Worm (Caenorhabditis elegans) whole organism, dauer: ENCODE results near the gene W03F9.4.

Experiments used
- unc-62 ChIP-seq: sonication (generic microtip); optimal IDR thresholded peaks from 2 replicates; lab custom pipeline; 2017; ENCODE audit warnings: missing biosample characterization, missing genetic modification reagents, missing genetic modification characterization

W03F9.4 gene

DNA sequence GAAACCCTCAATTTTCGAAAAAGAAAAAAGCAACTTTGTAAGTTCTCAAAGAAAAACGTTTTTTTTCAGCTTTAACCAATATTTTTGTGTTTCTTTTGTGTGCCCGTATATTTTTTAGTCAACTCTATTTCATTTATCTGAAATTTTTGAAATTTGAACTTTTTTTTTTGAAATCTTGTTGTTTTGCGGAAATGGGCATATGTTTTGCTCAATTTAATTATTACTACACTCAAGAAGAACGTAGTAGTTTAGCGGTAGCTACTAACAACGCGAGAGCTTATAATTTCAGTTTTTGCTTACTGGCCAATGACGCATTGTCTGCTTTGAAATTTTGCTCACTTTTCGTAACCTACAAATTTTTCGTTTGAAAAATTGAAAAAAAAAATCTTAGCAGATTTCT lies 6.4 kb downstream of the W03F9.4 start, which contains the start of gene srh-82:
srh-82 (plus strand) TSS at position 301 of the 400 bp plus-strand sequence.
- no peak for TF ChIP-seq unc-62 (GFP tag; lab: Kevin White, UChicago)

DNA sequence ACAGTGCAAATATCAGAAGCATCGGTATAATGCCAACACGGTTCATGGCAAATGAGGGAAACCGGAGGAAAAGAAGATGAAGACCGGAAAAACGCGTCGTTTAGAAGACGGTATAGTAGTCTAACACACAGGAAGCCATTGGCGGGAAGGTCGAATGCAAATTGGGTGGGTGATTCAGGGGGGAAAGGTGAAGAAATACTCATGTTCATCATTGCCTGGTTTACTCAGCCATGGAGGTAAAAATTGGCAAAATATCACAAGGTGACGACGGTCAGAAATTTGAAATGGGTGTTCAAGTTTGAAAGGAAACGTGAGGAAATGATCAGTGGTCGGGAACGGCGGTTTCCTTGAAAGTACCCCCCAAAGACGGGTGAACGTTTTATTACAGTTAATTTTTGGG lies 9.9 kb downstream of the W03F9.4 start, which contains the start of gene W03F9.11:
W03F9.11 (minus strand) TSS at position 101 of the 400 bp plus-strand sequence.
- no peak for TF ChIP-seq unc-62 (GFP tag; lab: Kevin White, UChicago)

DNA sequence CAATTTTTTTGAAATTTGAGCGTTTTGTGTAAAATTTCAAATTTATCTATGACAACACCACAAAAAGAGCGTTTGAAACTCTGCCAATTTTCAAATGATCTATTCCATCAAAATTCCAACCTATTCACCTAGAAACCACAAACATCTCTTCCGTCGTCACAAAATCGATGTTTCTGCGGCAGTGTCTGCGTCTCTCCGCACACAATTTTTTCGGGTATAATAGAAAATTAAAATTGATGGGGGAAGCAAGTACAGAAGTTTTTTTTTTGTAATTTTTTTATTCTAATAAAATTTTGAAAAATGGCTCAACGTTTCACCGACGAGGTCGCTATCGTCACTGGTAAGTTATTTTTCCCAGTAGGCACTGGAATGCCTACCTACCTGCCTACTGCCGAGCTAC lies 12.6 kb downstream of the W03F9.4 start, which contains the start of gene W03F9.9:
W03F9.9 (plus strand) TSS at position 301 of the 400 bp plus-strand sequence.
- no peak for TF ChIP-seq unc-62 (GFP tag; lab: Kevin White, UChicago)

DNA sequence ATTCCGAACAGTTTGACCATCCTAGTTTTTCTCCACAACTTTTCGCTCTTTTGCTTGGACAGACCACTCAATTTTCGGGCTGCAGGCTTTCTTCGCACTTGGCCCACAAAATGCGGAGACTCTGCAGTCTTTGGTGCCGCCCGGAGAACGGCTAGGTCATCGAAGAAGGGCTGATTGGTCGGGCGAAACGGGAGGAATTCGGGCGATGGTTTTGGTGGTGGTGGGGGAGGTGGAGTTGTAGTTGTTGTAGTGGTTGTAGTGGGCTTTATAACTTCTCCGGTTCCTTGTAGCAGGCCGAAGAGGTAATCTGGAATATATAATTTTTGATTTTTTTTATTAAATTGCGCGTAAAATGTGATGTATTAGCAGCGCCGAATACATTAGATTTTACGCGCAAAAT lies 13.5 kb downstream of the W03F9.4 start:
- no peak for TF ChIP-seq unc-62 (GFP tag; lab: Kevin White, UChicago)

DNA sequence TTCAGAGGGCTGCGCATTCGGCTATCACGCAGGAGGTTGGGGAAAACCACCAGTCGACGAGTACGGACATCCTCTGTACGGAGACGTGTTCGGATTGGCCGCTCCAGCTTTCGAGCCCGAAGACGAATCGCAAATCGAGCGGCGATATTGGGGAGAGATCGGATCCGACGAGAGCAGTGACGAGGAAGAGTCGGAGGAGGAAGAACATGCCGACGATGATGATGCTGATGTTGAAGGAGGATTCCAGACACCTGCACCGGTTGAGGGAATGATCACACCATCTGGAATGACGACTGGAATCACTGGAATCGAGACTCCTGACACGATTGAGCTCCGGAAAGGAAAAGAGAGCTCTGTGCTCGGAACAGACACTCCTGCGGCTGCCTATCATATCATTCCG lies 21.0 kb downstream of the W03F9.4 start:
- no peak for TF ChIP-seq unc-62 (GFP tag; lab: Kevin White, UChicago)

DNA sequence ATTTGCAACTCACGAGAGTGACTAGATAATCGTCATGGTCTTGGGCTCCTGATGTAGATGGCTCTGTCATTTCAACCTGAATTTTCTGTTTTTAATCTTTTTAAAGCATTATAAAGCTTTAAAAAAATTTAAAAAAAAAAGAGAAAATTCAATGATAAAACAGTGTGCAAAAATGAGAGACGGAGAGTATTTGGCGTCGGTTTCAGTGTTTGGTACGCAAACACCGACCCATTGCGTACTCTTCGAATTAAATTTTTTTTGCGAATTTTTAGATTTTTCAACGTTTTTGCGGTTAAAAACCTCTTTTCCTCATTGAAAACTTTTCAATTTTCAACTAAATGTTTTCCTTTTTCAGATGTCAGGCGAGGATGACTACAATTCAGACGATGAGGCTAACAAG lies 23.3 kb downstream of the W03F9.4 start, which contains the start of the genes W03F9.2 and sftb-2:
W03F9.2 (minus strand) TSS at position 153 of the 400 bp plus-strand sequence.
sftb-2 (plus strand) TSS at position 356 of the 400 bp plus-strand sequence.
- no peak for TF ChIP-seq unc-62 (GFP tag; lab: Kevin White, UChicago)

DNA sequence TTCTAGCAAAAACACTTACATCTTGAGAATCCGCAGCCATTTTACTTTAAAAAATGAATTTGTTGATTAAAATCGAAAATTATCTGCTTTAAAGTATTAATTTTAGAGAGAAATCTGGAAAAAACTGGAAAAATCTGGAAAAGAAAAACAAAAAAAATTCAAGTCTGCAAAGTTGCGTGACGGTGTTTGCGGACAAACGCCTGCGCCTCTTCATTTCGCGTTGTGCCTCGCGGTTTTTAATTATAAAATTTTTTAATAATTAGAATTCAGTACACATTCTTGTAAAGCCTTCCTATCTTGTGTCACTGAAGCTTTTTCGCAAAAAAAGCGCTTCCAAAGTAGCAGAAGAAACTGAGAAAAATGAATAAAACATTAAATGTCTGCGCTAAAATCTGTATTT lies 24.6 kb downstream of the W03F9.4 start, which contains the start of gene W03F9.1:
W03F9.1 (minus strand) TSS at position 109 of the 400 bp plus-strand sequence.
- TF ChIP-seq unc-62 (GFP tag; lab: Kevin White, UChicago), result no peak

DNA sequence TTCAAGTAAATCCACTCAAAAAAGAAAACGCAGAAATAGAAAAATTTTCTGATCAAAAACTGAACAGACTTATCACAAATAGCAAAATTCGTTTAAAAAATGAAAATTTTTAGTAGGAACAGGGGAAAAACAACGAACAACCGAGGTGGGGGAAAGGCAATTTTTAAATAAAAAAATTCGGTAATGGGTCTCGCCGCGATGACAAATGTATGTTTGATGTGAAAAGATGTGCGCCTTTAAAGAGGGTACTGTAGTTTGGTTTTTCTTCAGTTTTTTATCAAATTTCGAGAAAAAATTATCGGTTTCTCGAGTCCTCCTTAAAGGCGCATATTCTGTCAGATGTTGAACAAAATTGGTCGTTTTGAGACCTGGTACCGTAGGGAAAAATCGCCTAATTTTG lies 27.3 kb downstream of the W03F9.4 start:
- TF ChIP-seq unc-62 (GFP tag; lab: Kevin White, UChicago), result no peak

DNA sequence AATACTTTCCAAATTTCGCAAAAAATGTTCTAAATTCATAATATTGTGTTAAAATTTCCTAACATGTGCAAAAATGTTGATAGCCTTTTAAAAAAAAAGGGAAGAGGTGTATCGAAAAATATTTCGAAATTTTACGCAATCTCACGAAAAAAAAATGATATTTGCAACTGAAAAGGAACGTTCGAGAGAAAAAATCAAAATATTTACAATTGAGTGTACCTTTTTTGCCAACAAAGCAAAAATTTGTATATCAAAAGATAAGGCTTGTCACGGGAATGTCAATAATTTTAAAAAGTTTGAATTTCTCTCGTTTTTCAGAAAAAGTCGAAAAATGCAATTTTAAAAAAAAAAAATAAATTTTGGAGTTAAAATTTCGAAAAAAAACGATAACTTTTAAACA lies 27.7 kb downstream of the W03F9.4 start:
- TF ChIP-seq unc-62 (GFP tag; lab: Kevin White, UChicago), result no peak

DNA sequence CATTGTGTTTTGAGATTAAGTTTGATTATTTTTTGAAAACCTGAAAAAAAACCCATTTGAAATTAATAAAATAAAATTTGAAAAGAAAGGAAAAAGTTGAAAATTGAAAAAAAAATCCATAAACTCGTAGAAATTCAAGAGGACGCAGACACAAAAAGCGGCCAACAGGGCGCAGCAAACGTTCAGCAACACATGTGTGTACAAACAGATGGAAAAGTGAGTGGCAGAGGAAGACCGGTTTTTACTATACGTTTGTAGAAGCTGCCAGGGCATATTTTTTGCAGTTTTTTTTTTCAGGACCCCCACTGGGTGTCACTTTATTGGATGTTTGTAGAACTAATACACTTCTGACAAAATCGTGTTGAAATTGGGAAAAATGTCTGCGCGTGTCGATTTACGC lies 28.4 kb downstream of the W03F9.4 start, which contains the start of gene cgp-1:
cgp-1 (minus strand) TSS at position 40 of the 400 bp plus-strand sequence.
- TF ChIP-seq unc-62 (GFP tag; lab: Kevin White, UChicago), result no peak

DNA sequence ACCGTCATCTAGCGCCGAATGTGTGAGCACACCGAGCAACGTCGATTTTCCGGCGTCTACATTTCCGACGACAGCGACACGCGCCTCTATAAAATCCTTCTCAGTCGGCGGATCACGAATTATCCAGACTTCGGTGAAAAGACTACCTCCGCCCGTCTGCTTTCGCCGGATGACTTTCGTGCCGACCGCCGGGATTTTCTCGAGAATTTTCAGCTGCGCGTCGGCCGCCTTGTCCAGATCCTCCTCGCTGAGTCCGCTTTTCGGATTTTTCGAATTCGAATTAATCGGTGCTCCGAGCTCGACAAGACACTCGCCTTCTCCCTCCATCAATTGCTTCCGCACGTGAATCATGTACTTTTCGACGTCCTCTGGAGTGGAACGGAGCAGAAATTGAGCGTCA lies 28.9 kb downstream of the W03F9.4 start:
- no peak for TF ChIP-seq unc-62 (GFP tag; lab: Kevin White, UChicago)

DNA sequence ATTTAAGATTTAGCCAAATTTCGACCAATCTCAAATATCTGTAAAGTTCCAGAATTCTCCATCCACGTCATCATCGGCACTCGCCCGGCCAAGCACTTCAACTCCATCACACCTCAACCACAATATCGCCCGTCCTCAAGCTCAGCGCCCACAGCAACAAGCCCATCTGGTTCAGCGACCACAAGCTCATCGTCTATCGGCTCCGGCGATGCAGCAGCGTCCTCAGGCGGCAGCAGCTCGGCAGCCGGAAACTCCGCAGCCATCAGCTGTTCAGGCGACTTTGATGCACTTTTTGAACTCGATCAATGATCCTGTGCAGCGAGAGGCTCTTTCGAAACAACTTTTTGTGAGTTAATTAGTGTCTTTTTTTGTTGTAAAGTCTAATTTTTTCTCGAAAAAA lies 33.9 kb downstream of the W03F9.4 start:
- TF ChIP-seq unc-62 (GFP tag; lab: Kevin White, UChicago), result no peak

DNA sequence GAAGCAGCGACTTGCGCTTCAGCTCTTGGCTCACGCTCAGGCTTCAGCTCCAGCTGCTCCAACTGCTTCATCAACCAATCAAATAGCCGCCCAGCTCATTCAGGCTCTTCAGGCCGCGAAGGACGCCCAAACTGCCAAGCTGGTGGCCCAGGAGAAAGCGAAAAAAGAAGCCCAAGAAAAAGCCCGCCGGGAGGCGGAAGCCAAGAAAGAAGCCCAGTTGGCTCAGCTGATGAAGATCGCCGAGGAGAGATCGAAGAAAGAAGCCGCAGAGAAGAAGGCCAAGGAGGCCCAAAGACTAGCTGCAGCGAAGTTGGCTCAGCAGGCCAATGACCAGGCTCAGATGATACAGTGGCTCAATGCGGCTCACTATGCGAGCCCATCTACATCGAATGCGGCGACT lies 34.9 kb downstream of the W03F9.4 start:
- no peak for TF ChIP-seq unc-62 (GFP tag; lab: Kevin White, UChicago)

DNA sequence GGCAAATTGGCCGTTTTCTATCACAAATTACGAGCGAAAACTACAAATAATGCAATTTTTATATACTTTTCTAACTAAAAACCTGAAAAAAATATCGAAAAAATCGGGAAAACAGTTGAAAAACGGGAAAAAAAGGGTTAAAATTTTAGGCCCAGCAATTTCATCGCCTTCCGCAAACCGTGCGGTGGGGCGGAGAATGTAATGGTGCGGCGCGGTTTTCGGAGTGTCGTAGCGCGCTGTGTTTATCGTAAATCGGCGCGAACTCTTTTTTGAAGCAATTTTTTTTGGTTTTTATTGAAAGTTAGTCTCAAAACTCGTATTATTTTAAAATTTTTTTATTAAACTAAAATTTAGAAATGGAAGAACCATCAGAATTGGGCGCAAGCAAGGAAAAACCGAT lies 46.7 kb downstream of the W03F9.4 start, which contains the start of gene picd-1:
picd-1 (plus strand) TSS at position 352 of the 400 bp plus-strand sequence.
- TF ChIP-seq unc-62 (GFP tag; lab: Kevin White, UChicago), result no peak

DNA sequence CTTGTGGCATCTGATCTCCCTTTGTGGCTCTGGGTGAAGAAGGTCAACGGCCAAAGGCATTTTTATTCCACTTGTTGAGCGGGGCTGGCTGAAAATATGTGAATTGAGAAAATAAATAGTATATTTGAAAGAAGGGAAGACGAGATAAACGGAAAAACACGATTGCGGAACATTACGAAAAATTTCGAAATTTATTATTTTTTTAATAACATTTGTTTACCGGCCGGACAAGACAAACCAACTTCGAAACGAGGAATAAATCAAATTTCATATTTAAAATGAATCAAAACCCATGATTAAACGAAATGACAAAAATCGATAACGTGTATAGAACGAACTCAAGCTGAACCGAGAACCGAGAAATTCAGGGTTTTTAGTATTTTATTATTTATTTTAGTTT lies 47.2 kb downstream of the W03F9.4 start, which contains the start of gene rps-27:
rps-27 (minus strand) TSS at position 101 of the 400 bp plus-strand sequence.
- TF ChIP-seq unc-62 (GFP tag; lab: Kevin White, UChicago), result no peak

DNA sequence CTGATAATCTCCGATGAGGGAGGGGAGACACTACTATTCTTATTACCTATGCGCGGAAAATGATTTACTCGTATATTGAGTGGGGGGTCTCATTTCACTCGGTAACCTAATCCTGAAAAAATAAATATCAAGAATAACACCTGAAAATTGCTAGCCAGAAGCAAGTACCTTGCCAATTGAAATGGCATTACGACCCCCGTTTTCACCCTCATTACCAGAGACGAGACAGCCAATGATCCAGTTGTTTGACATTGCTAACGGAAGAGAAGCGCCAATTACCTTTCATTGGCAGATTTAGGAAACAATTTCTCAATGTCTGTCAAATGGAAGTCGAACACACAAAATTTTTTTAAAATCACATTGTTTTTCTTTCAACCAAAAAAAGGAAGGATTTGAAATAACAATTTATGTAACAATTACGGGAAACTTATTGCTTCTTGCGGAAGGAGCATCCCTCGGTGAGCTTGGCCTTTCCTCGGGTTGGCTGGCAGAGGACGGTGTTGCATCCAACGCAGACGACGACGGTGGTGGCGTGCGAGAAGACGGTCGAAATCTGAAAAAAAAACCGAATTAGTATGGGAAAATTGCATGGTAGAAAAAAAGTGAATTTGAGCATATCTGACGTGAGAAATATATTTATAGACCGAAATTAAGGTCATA lies 48.0 kb downstream of the W03F9.4 start:
- no peak for TF ChIP-seq unc-62 (GFP tag; lab: Kevin White, UChicago)

DNA sequence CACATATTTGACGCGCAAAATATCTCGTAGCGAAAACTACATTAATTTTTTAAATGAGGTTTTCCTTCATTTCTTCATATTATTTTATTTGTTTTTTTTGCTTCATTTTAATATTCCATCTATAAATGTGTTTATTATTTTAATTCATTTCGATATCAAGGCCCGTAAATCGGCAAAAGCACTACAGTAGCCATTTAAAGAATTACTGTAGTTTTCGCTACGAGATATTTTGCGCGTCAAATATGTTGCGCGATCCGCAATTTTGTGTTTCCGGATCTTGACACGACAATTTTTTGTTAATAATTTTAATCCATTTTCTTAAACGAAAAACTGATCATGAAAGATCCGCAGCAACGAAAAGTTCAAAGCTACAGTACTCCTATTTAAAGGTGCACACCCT lies 49.0 kb downstream of the W03F9.4 start:
- no peak for TF ChIP-seq unc-62 (GFP tag; lab: Kevin White, UChicago)
